Fruit fly (Drosophila melanogaster) S2 (cell line): ENCODE measurements around the gene CG5050.

Experiments used
- CG8478 ChIP-seq: fragments of >200 bp; optimal IDR thresholded peaks from 2 replicates; lab custom pipeline; 2018
- CTCF ChIP-seq, 2 experiments: fragments of >200 bp; optimal IDR thresholded peaks; 2 replicates each; lab custom pipeline; 2018

DNA sequence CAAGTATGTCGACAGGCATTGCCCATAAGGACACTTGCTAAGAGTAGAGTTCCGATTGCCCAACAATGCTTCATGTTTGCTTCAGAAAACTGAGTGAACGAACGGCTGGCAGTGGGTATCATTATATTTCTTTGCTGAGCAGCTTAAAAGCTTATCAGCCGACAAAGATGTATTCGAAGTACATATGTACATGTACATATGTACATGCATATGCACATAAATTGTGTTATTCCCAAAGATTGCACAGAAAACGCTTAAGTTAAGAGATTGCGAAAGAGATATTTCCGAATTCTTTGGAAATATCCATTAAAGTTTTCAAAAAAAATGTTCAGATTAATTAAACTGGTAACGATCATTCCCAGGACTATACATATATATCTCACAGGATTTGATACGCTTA is 3.1 kb downstream of the CG5050 start, which contains the start of gene SPH93:
- TF ChIP-seq CTCF (optimal IDR thresholded peaks at IDR 0.05; lab: Kevin White, UChicago) = no peak
- TF ChIP-seq CG8478 (lab: Kevin White, UChicago) = no peak
